Worm (Caenorhabditis elegans): ENCODE results near the gene T07A9.14.

DNA sequence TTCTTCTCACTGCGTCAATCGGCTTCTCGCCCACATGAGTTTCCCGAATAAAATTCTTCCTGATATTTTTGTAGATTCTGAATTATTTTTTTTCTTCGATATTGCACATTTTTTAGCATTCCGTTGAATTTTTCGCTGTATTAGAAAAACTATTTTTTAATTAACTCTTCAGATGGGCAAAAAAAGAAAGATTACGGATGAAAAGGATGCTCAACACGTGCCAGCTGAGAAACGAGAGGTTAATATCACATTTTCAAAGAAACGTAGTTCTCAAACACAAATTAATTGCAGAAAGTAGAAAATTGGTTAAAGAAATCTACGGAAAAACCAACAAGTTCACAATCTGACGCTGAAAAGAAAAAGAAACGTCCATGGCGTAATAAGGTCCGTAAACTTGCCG is 9.9 kb downstream of the T07A9.14 start, which contains the start of gene rrp-8:
- TF ChIP-seq fkh-10 (GFP tag; optimal IDR thresholded peaks at IDR 0.05) (no peak), nhr-76 (tag; optimal IDR thresholded peaks at IDR 0.05) (no peak), ceh-88 (GFP tag; IDR thresholded peaks at IDR 0.05) (no peak), nhr-11 (tag; optimal IDR thresholded peaks at IDR 0.05) (no peak), skn-1 (tag; optimal IDR thresholded peaks at IDR 0.05) (no peak), sptf-1 (tag; optimal IDR thresholded peaks at IDR 0.05) (no peak)

Data from whole organism, L1 larva.